Worm (Caenorhabditis elegans): ENCODE results near the gene C18F10.2.

- TF ChIP-seq sea-1 (GFP tag; conservative IDR thresholded peaks at IDR 0.05), result no peak
- TF ChIP-seq ama-1 (optimal IDR thresholded peaks at IDR 0.05), result no peak
- no peak for TF ChIP-seq tra-4 (tag; optimal IDR thresholded peaks at IDR 0.05)
- no peak for TF ChIP-seq ets-7 (tag; optimal IDR thresholded peaks at IDR 0.05)
- TF ChIP-seq tbx-11 (GFP tag; IDR thresholded peaks at IDR 0.05), result no peak
- TF ChIP-seq ceh-13 (GFP tag; optimal IDR thresholded peaks at IDR 0.05), result no peak
Measured at ce11 chrIII:6287195-6287594, 14.2 kb downstream of the C18F10.2 start, which contains the start of gene F47D12.6.
